Worm (Caenorhabditis elegans) whole organism, late embryonic: ENCODE measurements around the gene M163.1.
"Not testable (repeated sequence)": the region's sequence is repeated elsewhere in the genome, so short reads cannot be mapped to it uniquely, and the experiment has no call there.

ENCODE experiments used
- C08G9.2 ChIP-seq: sonication (generic microtip); optimal IDR thresholded peaks from 2 replicates; lab custom pipeline; 2016; ENCODE audit warnings: mild to moderate bottlenecking, missing genetic modification characterization, moderate library complexity, missing compliant biosample characterization
- C38D4.7 ChIP-seq: fragments of 200-800 bp; sonication (Bioruptor generic); optimal IDR thresholded peaks from 2 replicates; lab custom pipeline; 2018; ENCODE audit warnings: mild to moderate bottlenecking, missing genetic modification characterization, moderate library complexity, missing compliant biosample characterization
- F13H6.1 ChIP-seq: sonication (generic microtip); optimal IDR thresholded peaks from 2 replicates; lab custom pipeline; 2016; ENCODE audit warnings: missing genetic modification characterization, missing compliant biosample characterization
- K09A11.1 ChIP-seq: sonication (generic microtip); optimal IDR thresholded peaks from 2 replicates; lab custom pipeline; 2017; ENCODE audit warnings: antibody characterized with exemption, mild to moderate bottlenecking, missing genetic modification characterization, missing compliant biosample characterization; ENCODE audit not compliant: insufficient read depth
- T23F11.4 ChIP-seq: fragments of 200-800 bp; sonication (Bioruptor generic); optimal IDR thresholded peaks from 2 replicates; lab custom pipeline; 2018; ENCODE audit warnings: mild to moderate bottlenecking, missing genetic modification characterization, missing compliant biosample characterization
- Y22D7AL.16 ChIP-seq: sonication (generic microtip); optimal IDR thresholded peaks from 2 replicates; lab custom pipeline; 2016; ENCODE audit warnings: missing genetic modification characterization, missing compliant biosample characterization
- ama-1 ChIP-seq: fragments of 150-350 bp; optimal IDR thresholded peaks from 2 replicates; lab custom pipeline; 2014
- ceh-14 ChIP-seq: sonication (generic microtip); optimal IDR thresholded peaks from 2 replicates; lab custom pipeline; 2016; ENCODE audit warnings: missing genotype, missing genetic modification characterization, missing compliant biosample characterization
- ceh-18 ChIP-seq: sonication (generic microtip); optimal IDR thresholded peaks from 2 replicates; lab custom pipeline; 2016; ENCODE audit warnings: missing genetic modification characterization, missing compliant biosample characterization
- ceh-2 ChIP-seq: sonication (generic microtip); optimal IDR thresholded peaks from 2 replicates; lab custom pipeline; 2016; ENCODE audit warnings: missing genotype, missing genetic modification characterization, missing compliant biosample characterization
- ceh-22 ChIP-seq: sonication (generic microtip); optimal IDR thresholded peaks from 2 replicates; lab custom pipeline; 2017; ENCODE audit warnings: missing biosample characterization, missing genetic modification characterization
- ceh-24 ChIP-seq: sonication (generic microtip); optimal IDR thresholded peaks from 2 replicates; lab custom pipeline; 2016; ENCODE audit warnings: mild to moderate bottlenecking, missing genetic modification characterization, missing compliant biosample characterization
- ceh-34 ChIP-seq: sonication (generic microtip); optimal IDR thresholded peaks from 2 replicates; lab custom pipeline; 2016; ENCODE audit warnings: mild to moderate bottlenecking, missing genetic modification characterization, missing compliant biosample characterization
- ceh-45 ChIP-seq: fragments of 200-800 bp; sonication (Bioruptor generic); IDR thresholded peaks from 2 replicates; pipeline ENCODE4 v1.3.6; 2022; ENCODE audit warnings: missing genetic modification reagents, missing genetic modification characterization, missing compliant biosample characterization
- ceh-48 ChIP-seq: sonication (generic microtip); optimal IDR thresholded peaks from 2 replicates; lab custom pipeline; 2016; ENCODE audit warnings: missing genetic modification characterization, inconsistent platforms, missing compliant biosample characterization
- elt-2 ChIP-seq: sonication (generic microtip); optimal IDR thresholded peaks from 2 replicates; lab custom pipeline; 2016; ENCODE audit warnings: missing genetic modification reagents, missing genetic modification characterization, missing compliant biosample characterization
- elt-4 ChIP-seq: sonication (generic microtip); optimal IDR thresholded peaks from 2 replicates; lab custom pipeline; 2016; ENCODE audit warnings: missing genetic modification characterization, missing compliant biosample characterization
- eyg-1 ChIP-seq: sonication (generic microtip); optimal IDR thresholded peaks from 2 replicates; lab custom pipeline; 2016; ENCODE audit warnings: missing genotype, missing genetic modification characterization, missing compliant biosample characterization
- fkh-10 ChIP-seq: fragments of 150-350 bp; optimal IDR thresholded peaks from 2 replicates; lab custom pipeline; 2014; ENCODE audit warnings: missing biosample characterization, missing genetic modification reagents, missing genetic modification characterization
- fkh-6 ChIP-seq: sonication (generic microtip); optimal IDR thresholded peaks from 2 replicates; lab custom pipeline; 2016; ENCODE audit warnings: missing genetic modification characterization, missing compliant biosample characterization
- gmeb-2 ChIP-seq: sonication (generic microtip); optimal IDR thresholded peaks from 2 replicates; lab custom pipeline; 2016; ENCODE audit warnings: missing genetic modification characterization, inconsistent platforms, missing compliant biosample characterization
- hlh-8 ChIP-seq: sonication (generic microtip); optimal IDR thresholded peaks from 2 replicates; lab custom pipeline; 2016; ENCODE audit warnings: missing genotype, missing genetic modification characterization, missing compliant biosample characterization
- lim-6 ChIP-seq: sonication (generic microtip); optimal IDR thresholded peaks from 2 replicates; lab custom pipeline; 2016; ENCODE audit warnings: missing genetic modification characterization, missing compliant biosample characterization
- mec-3 ChIP-seq: sonication (generic microtip); optimal IDR thresholded peaks from 2 replicates; lab custom pipeline; 2016; ENCODE audit warnings: borderline replicate concordance, missing genetic modification characterization, missing compliant biosample characterization
- nhr-11 ChIP-seq: fragments of 150-350 bp; optimal IDR thresholded peaks from 2 replicates; lab custom pipeline; 2014; ENCODE audit warnings: missing biosample characterization, missing genetic modification characterization
- nhr-232 ChIP-seq: sonication (generic microtip); optimal IDR thresholded peaks from 2 replicates; lab custom pipeline; 2016; ENCODE audit warnings: missing genetic modification characterization, missing compliant biosample characterization
- npax-4 ChIP-seq: sonication (generic microtip); optimal IDR thresholded peaks from 2 replicates; lab custom pipeline; 2016; ENCODE audit warnings: missing genetic modification characterization, missing compliant biosample characterization
- odd-2 ChIP-seq: sonication (generic microtip); optimal IDR thresholded peaks from 2 replicates; lab custom pipeline; 2017; ENCODE audit warnings: antibody characterized with exemption, mild to moderate bottlenecking, missing genetic modification characterization, missing compliant biosample characterization
- pat-9 ChIP-seq: fragments of 200-800 bp; sonication (Bioruptor generic); optimal IDR thresholded peaks from 2 replicates; lab custom pipeline; 2018; ENCODE audit warnings: mild to moderate bottlenecking, missing genetic modification characterization, moderate library complexity, missing compliant biosample characterization
- pha-2 ChIP-seq: sonication (generic microtip); optimal IDR thresholded peaks from 2 replicates; lab custom pipeline; 2017; ENCODE audit warnings: mild to moderate bottlenecking, missing genetic modification characterization, missing compliant biosample characterization
- pha-4 ChIP-seq: fragments of 150-350 bp; optimal IDR thresholded peaks from 2 replicates; lab custom pipeline; 2018; ENCODE audit warnings: missing biosample characterization, missing genetic modification reagents, missing genetic modification characterization
- pros-1 ChIP-seq: fragments of 150-350 bp; optimal IDR thresholded peaks from 2 replicates; lab custom pipeline; 2014; ENCODE audit warnings: missing biosample characterization, missing genetic modification reagents, missing genetic modification characterization
- sox-2 ChIP-seq: fragments of 200-800 bp; sonication (Bioruptor generic); IDR thresholded peaks from 2 replicates; pipeline ENCODE4 v1.3.6; 2022; ENCODE audit warnings: missing genetic modification reagents, missing genetic modification characterization, missing compliant biosample characterization
- sox-4 ChIP-seq: sonication (generic microtip); optimal IDR thresholded peaks from 2 replicates; lab custom pipeline; 2017; ENCODE audit warnings: mild to moderate bottlenecking, missing genetic modification characterization, inconsistent platforms, missing compliant biosample characterization
- tbx-2 ChIP-seq: sonication (generic microtip); optimal IDR thresholded peaks from 2 replicates; lab custom pipeline; 2016; ENCODE audit warnings: missing genetic modification characterization, missing compliant biosample characterization
- ttx-3 ChIP-seq: sonication (generic microtip); optimal IDR thresholded peaks from 2 replicates; lab custom pipeline; 2016; ENCODE audit warnings: missing genetic modification reagents, missing genetic modification characterization, missing compliant biosample characterization
- unc-86 ChIP-seq: sonication (generic microtip); optimal IDR thresholded peaks from 2 replicates; lab custom pipeline; 2016; ENCODE audit warnings: missing genetic modification characterization, missing compliant biosample characterization
- zip-5 ChIP-seq: sonication (generic microtip); optimal IDR thresholded peaks from 2 replicates; lab custom pipeline; 2016; ENCODE audit warnings: missing genetic modification characterization, missing compliant biosample characterization

M163.1 gene

ce11 chrX:14525325-14526305 is 22.0 kb upstream of the M163.1 start (continued):
- peak; percentile 98 for TF ChIP-seq ceh-18 (tag; lab: Kevin White, UChicago)
- TF ChIP-seq ceh-45 (GFP tag; lab: Robert Waterston, UW): no peak
- TF ChIP-seq unc-86: peak; percentile 96
- TF ChIP-seq zip-5: peak; percentile 31
- TF ChIP-seq ceh-2: peak; percentile 72
- TF ChIP-seq ama-1 (lab: Kevin White, UChicago): no peak
- peak; percentile 73 for TF ChIP-seq fkh-10
- TF ChIP-seq elt-4 (tag; lab: Kevin White, UChicago): no peak
- no peak for TF ChIP-seq pha-4 (tag; lab: Kevin White, UChicago)
- peak; percentile 96 for TF ChIP-seq tbx-2 (tag; lab: Kevin White, UChicago)
- TF ChIP-seq lim-6 (tag; lab: Kevin White, UChicago): peak; percentile 4
- peak; percentile 39 for TF ChIP-seq fkh-6 (tag; lab: Kevin White, UChicago)
- TF ChIP-seq ceh-14 (tag; lab: Kevin White, UChicago): peak; percentile 87
- TF ChIP-seq C38D4.7 (GFP tag; lab: Kevin White, UChicago): no peak
- TF ChIP-seq eyg-1 (tag; lab: Kevin White, UChicago): peak; percentile 62
- TF ChIP-seq hlh-8 (tag; lab: Kevin White, UChicago): peak; percentile 45
- peak; percentile 79 for TF ChIP-seq sox-2
- TF ChIP-seq K09A11.1: peak; percentile 89
- peak; percentile 23 for TF ChIP-seq gmeb-2
- TF ChIP-seq pros-1 (tag; lab: Kevin White, UChicago): peak; percentile 86
- no peak for TF ChIP-seq npax-4 (tag; lab: Kevin White, UChicago)
- TF ChIP-seq sox-4 (tag; lab: Kevin White, UChicago): peak; percentile 47
- TF ChIP-seq ceh-34 (tag; lab: Kevin White, UChicago): peak; percentile 92
- peak; percentile 99 for TF ChIP-seq ceh-48 (tag; lab: Kevin White, UChicago)
- peak; percentile 98 for TF ChIP-seq nhr-11 (tag; lab: Kevin White, UChicago)

- TF ChIP-seq ttx-3 (tag; lab: Kevin White, UChicago); C08G9.2; ceh-22 (tag; lab: Kevin White, UChicago): not testable (repeated sequence)
Observed at ce11 chrX:14525081-14525324, 21.4 kb upstream of the M163.1 start, which contains the start of gene nspc-17. TSS of gene nspc-17 (minus strand) at chrX:14525181.

DNA sequence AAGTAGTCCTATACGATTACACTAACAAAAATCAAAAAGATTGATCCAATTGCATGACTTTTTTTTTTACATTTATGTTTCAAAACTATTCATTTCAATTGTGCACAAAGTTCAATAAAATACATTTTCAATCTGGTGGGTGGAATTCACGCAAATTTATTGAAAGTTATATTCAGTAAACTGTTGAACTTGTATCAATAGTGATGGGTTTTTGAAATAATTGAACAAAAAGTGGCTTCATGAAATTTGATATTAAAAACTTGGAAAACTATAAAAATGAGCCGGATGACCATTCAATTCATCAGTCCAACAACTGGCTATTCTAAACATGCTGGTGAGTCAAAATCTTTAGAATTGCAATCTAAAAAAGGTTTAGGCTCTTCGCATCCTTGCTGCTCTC is 19.7 kb upstream of the M163.1 start, which contains the start of gene nspc-16:
nspc-16 (plus strand) TSS at position 301 of the 400 bp plus-strand sequence.
- no peak for TF ChIP-seq ceh-24 (tag; lab: Kevin White, UChicago)
- no peak for TF ChIP-seq T23F11.4 (GFP tag; lab: Kevin White, UChicago)
- TF ChIP-seq pat-9: no peak
- no peak for TF ChIP-seq elt-2 (tag; lab: Kevin White, UChicago)
- TF ChIP-seq sox-2: no peak
- no peak for TF ChIP-seq nhr-232 (tag; lab: Kevin White, UChicago)
- TF ChIP-seq F13H6.1 (tag; lab: Kevin White, UChicago): no peak
- TF ChIP-seq Y22D7AL.16 (tag; lab: Kevin White, UChicago): no peak
- TF ChIP-seq pha-2: no peak
- TF ChIP-seq odd-2 (tag; lab: Kevin White, UChicago): no peak
- TF ChIP-seq mec-3: no peak
